Worm (Caenorhabditis elegans): ENCODE data around the gene nas-31.
A peak's percentile ranks its signal among the peaks of the same experiment; 100 is the strongest.

The nas-31 gene

ce11 chrV:10947210-10947609, 25.6 kb upstream of the nas-31 start:
- TF ChIP-seq nhr-47 (tag; optimal IDR thresholded peaks at IDR 0.05), result peak; percentile 38
- peak; percentile 55 for TF ChIP-seq nhr-71 (tag; optimal IDR thresholded peaks at IDR 0.05)
- TF ChIP-seq ceh-8 (GFP tag; optimal IDR thresholded peaks at IDR 0.05), result peak; percentile 67
- no peak for TF ChIP-seq lir-3 (tag; optimal IDR thresholded peaks at IDR 0.05; ENCODE audit: poor library complexity)
- TF ChIP-seq fkh-10 (GFP tag; optimal IDR thresholded peaks at IDR 0.05), result peak; percentile 33
- TF ChIP-seq fkh-8 (tag; optimal IDR thresholded peaks at IDR 0.05), result peak; percentile 64
- no peak for TF ChIP-seq mab-9 (GFP tag; IDR thresholded peaks at IDR 0.05)
- no peak for TF ChIP-seq mep-1 (tag; optimal IDR thresholded peaks at IDR 0.05)
- TF ChIP-seq hlh-17 (GFP tag; optimal IDR thresholded peaks at IDR 0.05; ENCODE audit: borderline replicate concordance), result no peak

ce11 chrV:10944903-10945302, 23.3 kb upstream of the nas-31 start:
- no peak for TF ChIP-seq rnt-1 (tag; optimal IDR thresholded peaks at IDR 0.05)
- TF ChIP-seq fkh-8 (tag; optimal IDR thresholded peaks at IDR 0.05), result no peak
- TF ChIP-seq nhr-76 (tag; optimal IDR thresholded peaks at IDR 0.05), result no peak
- TF ChIP-seq lir-3 (tag; optimal IDR thresholded peaks at IDR 0.05; ENCODE audit: poor library complexity), result no peak
- TF ChIP-seq sup-37 (GFP tag; optimal IDR thresholded peaks at IDR 0.05), result no peak
- no peak for TF ChIP-seq ceh-63 (GFP tag; optimal IDR thresholded peaks at IDR 0.05)
- peak; percentile 82 for TF ChIP-seq fkh-10 (GFP tag; optimal IDR thresholded peaks at IDR 0.05)
- TF ChIP-seq nhr-71 (tag; optimal IDR thresholded peaks at IDR 0.05), result no peak
- no peak for TF ChIP-seq mef-2 (tag; optimal IDR thresholded peaks at IDR 0.05)
- TF ChIP-seq lin-13 (GFP tag; optimal IDR thresholded peaks at IDR 0.05), result no peak
- TF ChIP-seq jun-1 (tag; optimal IDR thresholded peaks at IDR 0.05), result no peak
- no peak for TF ChIP-seq unc-86 (tag; optimal IDR thresholded peaks at IDR 0.05)
- no peak for TF ChIP-seq C34B4.2 (tag; optimal IDR thresholded peaks at IDR 0.05)
- TF ChIP-seq lin-14 (GFP tag; optimal IDR thresholded peaks at IDR 0.05), result peak; percentile 57
- TF ChIP-seq efl-3 (GFP tag; optimal IDR thresholded peaks at IDR 0.05), result no peak
- TF ChIP-seq aly-2 (tag; optimal IDR thresholded peaks at IDR 0.05), result no peak
- peak; percentile 5 for TF ChIP-seq ces-1 (GFP tag; optimal IDR thresholded peaks at IDR 0.05)
- no peak for TF ChIP-seq lin-35 (GFP tag; optimal IDR thresholded peaks at IDR 0.05)
- TF ChIP-seq lsy-2 (tag; optimal IDR thresholded peaks at IDR 0.05), result peak in 1 of 2 experiments; percentile 24
- TF ChIP-seq grh-1 (GFP tag; IDR thresholded peaks at IDR 0.05), result no peak

ce11 chrV:10942161-10942560, 20.5 kb upstream of the nas-31 start, which contains the start of gene zip-9:
Gene zip-9, plus strand, starts transcription at chrV:10942461.
- TF ChIP-seq efl-1 (optimal IDR thresholded peaks at IDR 0.05) (no peak), efl-1 (GFP tag; optimal IDR thresholded peaks at IDR 0.05 in 1 of 2) (peak in 1 of 2 experiments; percentile 20), ets-5 (GFP tag; IDR thresholded peaks at IDR 0.05) (no peak)

ce11 chrV:10941150-10941549, 19.5 kb upstream of the nas-31 start, which contains the start of gene F17C11.26:
Gene F17C11.26, plus strand, starts transcription at chrV:10941450.
- no peak for TF ChIP-seq unc-98 (GFP tag; IDR thresholded peaks at IDR 0.05)
- no peak for TF ChIP-seq snu-23 (GFP tag; optimal IDR thresholded peaks at IDR 0.05)
- no peak for TF ChIP-seq nhr-90 (tag; optimal IDR thresholded peaks at IDR 0.05; ENCODE audit: poor library complexity)
- TF ChIP-seq dsc-1 (tag; optimal IDR thresholded peaks at IDR 0.05), result no peak
- no peak for TF ChIP-seq pqm-1 (tag; optimal IDR thresholded peaks at IDR 0.05)
- no peak for TF ChIP-seq nhr-20 (tag; optimal IDR thresholded peaks at IDR 0.05)
- no peak for TF ChIP-seq Y116A8C.19 (tag; optimal IDR thresholded peaks at IDR 0.05; ENCODE audit: borderline replicate concordance)
- no peak for TF ChIP-seq fkh-8 (tag; optimal IDR thresholded peaks at IDR 0.05)
- no peak for TF ChIP-seq mef-2 (tag; optimal IDR thresholded peaks at IDR 0.05)
- TF ChIP-seq unc-86 (tag; optimal IDR thresholded peaks at IDR 0.05), result no peak
- no peak for TF ChIP-seq nhr-11 (tag; optimal IDR thresholded peaks at IDR 0.05)
- TF ChIP-seq lin-39 (tag; optimal IDR thresholded peaks at IDR 0.05), result no peak
- TF ChIP-seq nhr-19 (GFP tag; conservative IDR thresholded peaks at IDR 0.05), result no peak
- no peak for TF ChIP-seq elt-2 (tag; optimal IDR thresholded peaks at IDR 0.05)
- no peak for TF ChIP-seq fkh-10 (GFP tag; optimal IDR thresholded peaks at IDR 0.05)
- no peak for TF ChIP-seq nhr-28 (tag; optimal IDR thresholded peaks at IDR 0.05)

Measured in whole organism, L1 larva.